Fruit fly (Drosophila melanogaster) whole organism: Measurements from ENCODE around the gene CG17359.
A peak's percentile ranks its signal among the peaks of the same experiment; 100 is the strongest.

Source experiments
- CG8478 ChIP-seq: fragments of >200 bp; optimal IDR thresholded peaks from 2 replicates; lab custom pipeline; 2018; ENCODE audit warnings: inconsistent platforms
- EcR ChIP-seq, 2 experiments: fragments of >200 bp; optimal IDR thresholded peaks; 2 replicates each; lab custom pipeline; 2017; ENCODE audit warnings: missing biosample characterization in 2 of 2, missing genetic modification characterization in 2 of 2, missing genetic modification reagents in 2 of 2
- pan ChIP-seq: fragments of >200 bp; optimal IDR thresholded peaks from 2 replicates; lab custom pipeline; 2017
- psq ChIP-seq: fragments of >200 bp; optimal IDR thresholded peaks from 2 replicates; lab custom pipeline; 2017

DNA sequence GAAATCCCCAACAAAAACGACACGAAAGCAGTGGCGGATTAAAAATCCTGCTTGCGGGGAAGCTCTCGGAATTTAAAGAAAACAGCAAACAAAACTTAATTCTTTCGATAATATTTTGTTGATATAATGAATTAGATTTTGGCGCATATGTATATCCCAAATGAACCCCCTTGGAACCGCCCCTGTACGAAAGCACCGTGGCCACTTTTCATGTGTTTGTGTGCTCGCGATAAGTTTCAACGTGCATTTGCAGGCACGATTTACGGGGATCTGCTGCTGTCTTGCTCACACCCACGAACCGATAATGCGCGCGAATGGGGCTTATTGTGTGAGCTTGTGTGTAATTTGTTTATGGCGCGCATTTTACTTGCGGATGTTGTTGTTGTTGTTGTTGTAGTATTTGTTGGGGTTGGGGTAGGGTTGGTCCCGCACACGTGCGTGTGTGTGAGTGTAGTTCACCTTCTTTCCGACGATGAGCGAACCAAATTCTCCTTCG is 6.0 kb upstream of the CG17359 start:
- no peak for TF ChIP-seq pan (lab: Kevin White, UChicago)
- no peak for TF ChIP-seq psq (lab: Kevin White, UChicago)
- TF ChIP-seq EcR (GFP tag; optimal IDR thresholded peaks at IDR 0.05; lab: Kevin White, UChicago), result no peak
- peak; percentile 39 for TF ChIP-seq CG8478 (lab: Kevin White, UChicago)
